Fruit fly (Drosophila melanogaster): Measurements from ENCODE around the gene TfIIEbeta.

Gene TfIIEbeta

DNA sequence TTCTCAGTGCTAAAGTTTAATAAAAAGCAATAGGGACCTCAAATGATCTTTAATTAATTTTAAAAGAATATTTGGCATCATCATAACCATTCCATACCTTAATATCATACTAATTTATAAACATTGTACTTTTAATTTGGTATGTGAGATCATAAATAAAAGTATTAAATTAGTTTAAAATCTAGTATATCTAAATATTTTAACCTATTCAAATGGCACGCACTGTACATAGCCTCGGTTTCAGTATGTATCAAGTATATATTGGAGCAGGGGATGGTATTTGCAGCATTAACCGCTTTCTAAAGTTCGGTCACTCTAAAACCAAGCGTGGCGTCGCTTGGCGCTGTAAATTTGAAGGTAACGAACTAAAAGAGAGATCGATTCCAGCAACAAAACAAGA lies 44.4 kb upstream of the TfIIEbeta start, which contains the start of gene pav (continued):
- TF ChIP-seq CG12155 (GFP tag; optimal IDR thresholded peaks at IDR 0.05) (peak; percentile 19), pum (GFP tag; optimal IDR thresholded peaks at IDR 0.05) (no peak), ab (GFP tag; optimal IDR thresholded peaks at IDR 0.05) (no peak), maf-S (GFP tag; optimal IDR thresholded peaks at IDR 0.05) (no peak), grau (tag; optimal IDR thresholded peaks at IDR 0.05) (peak; percentile 65), p53 (GFP tag; optimal IDR thresholded peaks at IDR 0.05) (no peak), ac (GFP tag; optimal IDR thresholded peaks at IDR 0.05) (no peak), CG11456 (GFP tag; IDR thresholded peaks at IDR 0.05) (0 out of 3 replicates have a peak, but pooled peaks have one; percentile 31), Fer3 (tag; optimal IDR thresholded peaks at IDR 0.05) (no peak), CG3065 (GFP tag; optimal IDR thresholded peaks at IDR 0.05) (no peak), bbx (GFP tag; IDR thresholded peaks at IDR 0.05; ENCODE audit: partially characterized antibody) (no peak), CG11723 (GFP tag; optimal IDR thresholded peaks at IDR 0.05) (no peak), CG1602 (GFP tag; optimal IDR thresholded peaks at IDR 0.05) (no peak), Ravus (GFP tag; IDR thresholded peaks at IDR 0.05) (no peak), sim (GFP tag; IDR thresholded peaks at IDR 0.05) (no peak), Ada2b (GFP tag; IDR thresholded peaks at IDR 0.05) (peak; percentile 56), sug (tag; optimal IDR thresholded peaks at IDR 0.05) (no peak), CG2889 (GFP tag; IDR thresholded peaks at IDR 0.05) (no peak), Drgx (GFP tag; IDR thresholded peaks at IDR 0.05) (peak; percentile 54), Antp (GFP tag; optimal IDR thresholded peaks at IDR 0.05) (no peak), PHDP (tag; optimal IDR thresholded peaks at IDR 0.05) (no peak), CG18011 (GFP tag; optimal IDR thresholded peaks at IDR 0.05) (no peak), E2f2 (GFP tag; IDR thresholded peaks at IDR 0.05) (peak; percentile 93), ATbp (GFP tag; optimal IDR thresholded peaks at IDR 0.05) (no peak), Asciz (GFP tag; optimal IDR thresholded peaks at IDR 0.05) (no peak), dysf (GFP tag; IDR thresholded peaks at IDR 0.05) (peak; percentile 70; the same call in 2 of the 3 replicates), bab2 (GFP tag; optimal IDR thresholded peaks at IDR 0.05) (no peak), Pdp1 (GFP tag; optimal IDR thresholded peaks at IDR 0.05) (no peak), pfk (GFP tag; optimal IDR thresholded peaks at IDR 0.05) (no peak), fd3F (GFP tag; optimal IDR thresholded peaks at IDR 0.05) (no peak), CG10267 (tag; optimal IDR thresholded peaks at IDR 0.05) (peak; percentile 61), Rfx (GFP tag; IDR thresholded peaks at IDR 0.05) (peak; percentile 69), CG8089 (GFP tag; optimal IDR thresholded peaks at IDR 0.05) (no peak), CG8924 (tag; optimal IDR thresholded peaks at IDR 0.05) (peak; percentile 66), CG34224 (GFP tag; IDR thresholded peaks at IDR 0.05; ENCODE audit: partially characterized antibody) (no peak), Oli (tag; optimal IDR thresholded peaks at IDR 0.05) (no peak), CG31441 (GFP tag; IDR thresholded peaks at IDR 0.05) (no peak; the same call in 1 of the 2 replicates), CG7271 (tag; optimal IDR thresholded peaks at IDR 0.05) (no peak), inv (GFP tag; IDR thresholded peaks at IDR 0.05; ENCODE audit: partially characterized antibody) (no peak), gro (GFP tag; optimal IDR thresholded peaks at IDR 0.05) (no peak), ttk (GFP tag; IDR thresholded peaks at IDR 0.05) (no peak), Dfd (GFP tag; optimal IDR thresholded peaks at IDR 0.05) (no peak), Fer1 (GFP tag; optimal IDR thresholded peaks at IDR 0.05) (no peak), CG4282 (GFP tag; optimal IDR thresholded peaks at IDR 0.05) (no peak), ci (GFP tag; IDR thresholded peaks at IDR 0.05) (no peak), Max (GFP tag; optimal IDR thresholded peaks at IDR 0.05) (peak; percentile 27), CG11696 (GFP tag; IDR thresholded peaks at IDR 0.05) (peak; percentile 97), H15 (GFP tag; IDR thresholded peaks at IDR 0.05) (peak; percentile 32; the same call in 1 of the 3 replicates), jigr1 (GFP tag; IDR thresholded peaks at IDR 0.05) (no peak), CG10543 (GFP tag; optimal IDR thresholded peaks at IDR 0.05) (no peak), wdn (GFP tag; IDR thresholded peaks at IDR 0.05) (no peak), CG34376 (GFP tag; optimal IDR thresholded peaks at IDR 0.05) (no peak)
